Worm (Caenorhabditis elegans): ENCODE measurements around the gene srsx-14.
A peak's percentile ranks its signal among the peaks of the same experiment; 100 is the strongest.

srsx-14 gene

ce11 chrIV:5582267-5582666 is 44.7 kb downstream of the srsx-14 start:
- TF ChIP-seq nfya-2 (GFP tag; IDR thresholded peaks at IDR 0.05) (no peak), tbp1 (GFP tag; optimal IDR thresholded peaks at IDR 0.05) (peak; percentile 27), akir-1 (GFP tag; optimal IDR thresholded peaks at IDR 0.05) (no peak), hmg-1.2 (GFP tag; IDR thresholded peaks at IDR 0.05) (peak; percentile 65; the same call in 1 of the 2 replicates), lin-40 (tag; optimal IDR thresholded peaks at IDR 0.05) (peak; percentile 17), ceh-27 (GFP tag; optimal IDR thresholded peaks at IDR 0.05) (peak; percentile 58), ZK185.1 (tag; optimal IDR thresholded peaks at IDR 0.05; ENCODE audit: poor library complexity, severe bottlenecking) (peak; percentile 20), K12H6.12 (tag; optimal IDR thresholded peaks at IDR 0.05) (peak; percentile 69), nhr-80 (tag; optimal IDR thresholded peaks at IDR 0.05) (peak; percentile 57)

- TF ChIP-seq ztf-26 (tag; optimal IDR thresholded peaks at IDR 0.05), result no peak
- no peak for TF ChIP-seq B0336.3 (GFP tag; IDR thresholded peaks at IDR 0.05)
- TF ChIP-seq bed-1 (GFP tag; IDR thresholded peaks at IDR 0.05), result no peak
Measured at ce11 chrIV:5580588-5581308, 46.2 kb downstream of the srsx-14 start.
